Fruit fly (Drosophila melanogaster) whole organism, embryonic: ENCODE results near the gene IFT54.

Source experiments
- Atf3 ChIP-seq: fragments of 200-800 bp; sonication (Bioruptor generic); optimal IDR thresholded peaks from 3 replicates; lab custom pipeline; 2016; ENCODE audit warnings: missing biosample characterization, missing genetic modification characterization
- Bteb2 ChIP-seq: fragments of 200-800 bp; sonication (Bioruptor generic); optimal IDR thresholded peaks from 2 replicates; lab custom pipeline; 2016; ENCODE audit warnings: missing biosample characterization, missing genetic modification characterization
- CG10147 ChIP-seq: fragments of 200-800 bp; sonication (Bioruptor generic); optimal IDR thresholded peaks from 2 replicates; lab custom pipeline; 2019; ENCODE audit warnings: missing biosample characterization, mild to moderate bottlenecking, missing genetic modification characterization, moderate library complexity
- CG10274 ChIP-seq: fragments of 200-800 bp; sonication (Bioruptor generic); optimal IDR thresholded peaks from 3 replicates; lab custom pipeline; 2017; ENCODE audit warnings: missing biosample characterization, mild to moderate bottlenecking, missing genetic modification characterization
- CG10543 ChIP-seq: fragments of 200-800 bp; sonication (Bioruptor generic); optimal IDR thresholded peaks from 3 replicates; lab custom pipeline; 2017; ENCODE audit warnings: missing biosample characterization, mild to moderate bottlenecking, missing genetic modification characterization, moderate library complexity
- CG11085 ChIP-seq: fragments of 200-800 bp; sonication (Bioruptor generic); IDR thresholded peaks from 2 replicates; pipeline ENCODE4 v1.3.6; 2022; ENCODE audit warnings: missing biosample characterization, missing genetic modification characterization
- CG11398 ChIP-seq: fragments of 200-800 bp; sonication (Bioruptor generic); optimal IDR thresholded peaks from 2 replicates; lab custom pipeline; 2016; ENCODE audit warnings: missing biosample characterization, missing genetic modification characterization
- CG12236 ChIP-seq: fragments of 200-800 bp; sonication (Bioruptor generic); optimal IDR thresholded peaks from 2 replicates; lab custom pipeline; 2016; ENCODE audit warnings: missing biosample characterization, missing genetic modification characterization
- CG13123 ChIP-seq: fragments of 200-800 bp; sonication (Bioruptor generic); optimal IDR thresholded peaks from 2 replicates; lab custom pipeline; 2016; ENCODE audit warnings: missing biosample characterization, missing genetic modification characterization
- CG13894 ChIP-seq: fragments of 200-800 bp; sonication (Bioruptor generic); optimal IDR thresholded peaks from 3 replicates; lab custom pipeline; 2018; ENCODE audit warnings: missing biosample characterization, mild to moderate bottlenecking, missing genetic modification characterization, moderate library complexity
- CG14710 ChIP-seq: fragments of 200-800 bp; sonication (Bioruptor generic); optimal IDR thresholded peaks from 3 replicates; lab custom pipeline; 2019; ENCODE audit warnings: missing biosample characterization, mild to moderate bottlenecking, missing genetic modification characterization, moderate library complexity
- CG14965 ChIP-seq: fragments of 200-800 bp; sonication (Bioruptor generic); optimal IDR thresholded peaks from 2 replicates; lab custom pipeline; 2016; ENCODE audit warnings: missing biosample characterization, missing genetic modification characterization, borderline replicate concordance
- CG15011 ChIP-seq: fragments of 200-800 bp; sonication (Bioruptor generic); optimal IDR thresholded peaks from 3 replicates; lab custom pipeline; 2018; ENCODE audit warnings: missing biosample characterization, mild to moderate bottlenecking, missing genetic modification characterization
- CG1529 ChIP-seq: fragments of 200-800 bp; sonication (Bioruptor generic); optimal IDR thresholded peaks from 3 replicates; lab custom pipeline; 2018; ENCODE audit warnings: missing biosample characterization, missing genetic modification characterization
- CG15696 ChIP-seq: fragments of 200-800 bp; sonication (Bioruptor generic); optimal IDR thresholded peaks from 2 replicates; lab custom pipeline; 2019; ENCODE audit warnings: missing biosample characterization, mild to moderate bottlenecking, missing genetic modification characterization, moderate library complexity
- CG1792 ChIP-seq: fragments of 200-800 bp; sonication (Bioruptor generic); optimal IDR thresholded peaks from 2 replicates; lab custom pipeline; 2016; ENCODE audit warnings: missing biosample characterization, missing genetic modification characterization
- CG18476 ChIP-seq: fragments of 200-800 bp; sonication (Bioruptor generic); optimal IDR thresholded peaks from 2 replicates; lab custom pipeline; 2016; ENCODE audit warnings: missing biosample characterization, mild to moderate bottlenecking, missing genetic modification characterization
- CG31388 ChIP-seq: fragments of 200-800 bp; sonication (Bioruptor generic); optimal IDR thresholded peaks from 2 replicates; lab custom pipeline; 2016; ENCODE audit warnings: missing biosample characterization, missing genetic modification characterization
- CG31441 ChIP-seq: fragments of 200-800 bp; sonication (Bioruptor generic); IDR thresholded peaks from 2 replicates; pipeline ENCODE4 v1.3.6; 2022; ENCODE audit warnings: missing biosample characterization, missing genetic modification characterization
- CG3163 ChIP-seq: fragments of 200-800 bp; sonication (Bioruptor generic); optimal IDR thresholded peaks from 3 replicates; lab custom pipeline; 2016; ENCODE audit warnings: missing biosample characterization, missing genetic modification characterization
- CG4360 ChIP-seq: fragments of 200-800 bp; sonication (Bioruptor generic); IDR thresholded peaks from 2 replicates; pipeline ENCODE4 v1.3.6; 2022; ENCODE audit warnings: missing biosample characterization, missing genetic modification characterization
- CG4820 ChIP-seq: fragments of 200-800 bp; sonication (Bioruptor generic); optimal IDR thresholded peaks from 3 replicates; lab custom pipeline; 2016; ENCODE audit warnings: missing biosample characterization, missing genetic modification characterization
- CG5245 ChIP-seq: fragments of 200-800 bp; sonication (Bioruptor generic); optimal IDR thresholded peaks from 3 replicates; lab custom pipeline; 2016; ENCODE audit warnings: missing biosample characterization, missing genetic modification characterization
- CG7271 ChIP-seq: fragments of 200-800 bp; sonication (Bioruptor generic); optimal IDR thresholded peaks from 2 replicates; lab custom pipeline; 2018; ENCODE audit warnings: missing biosample characterization, mild to moderate bottlenecking, missing genetic modification characterization, moderate library complexity
- CG8290 ChIP-seq, 3 experiments: fragments of 200-800 bp; sonication (Bioruptor generic); optimal IDR thresholded peaks; 2 replicates each; lab custom pipeline; 2016 to 2019; ENCODE audit warnings: missing biosample characterization in 3 of 3, missing genetic modification characterization in 3 of 3, mild to moderate bottlenecking in 2 of 3, moderate library complexity in 1 of 3
- CG8478 ChIP-seq: fragments of >200 bp; optimal IDR thresholded peaks from 2 replicates; lab custom pipeline; 2018
- Chrac-16 ChIP-seq: fragments of 200-800 bp; sonication (Bioruptor generic); optimal IDR thresholded peaks from 3 replicates; lab custom pipeline; 2016; ENCODE audit warnings: missing biosample characterization, missing genetic modification characterization
- Dad ChIP-seq: fragments of 200-800 bp; sonication (Bioruptor generic); optimal IDR thresholded peaks from 3 replicates; lab custom pipeline; 2016; ENCODE audit warnings: missing biosample characterization, missing genetic modification characterization
- H2.0 ChIP-seq: fragments of 200-800 bp; sonication (Bioruptor generic); IDR thresholded peaks from 2 replicates; pipeline ENCODE4 v1.3.6; 2022; ENCODE audit warnings: missing biosample characterization, missing genetic modification characterization
- Hsf ChIP-seq: fragments of 200-800 bp; sonication (Bioruptor generic); optimal IDR thresholded peaks from 3 replicates; lab custom pipeline; 2016; ENCODE audit warnings: missing biosample characterization, missing genetic modification characterization
- Kr ChIP-seq: fragments of 200-800 bp; sonication (Bioruptor generic); optimal IDR thresholded peaks from 2 replicates; lab custom pipeline; 2017; ENCODE audit warnings: missing biosample characterization, mild to moderate bottlenecking, missing genetic modification characterization
- Lpt ChIP-seq: fragments of >200 bp; optimal IDR thresholded peaks from 2 replicates; lab custom pipeline; 2018; ENCODE audit warnings: missing biosample characterization, missing genetic modification characterization
- NK7.1 ChIP-seq: fragments of 200-800 bp; sonication (Bioruptor generic); optimal IDR thresholded peaks from 3 replicates; lab custom pipeline; 2016; ENCODE audit warnings: missing biosample characterization, missing genetic modification characterization
- Ptx1 ChIP-seq: fragments of 200-800 bp; sonication (Bioruptor generic); IDR thresholded peaks from 2 replicates; pipeline ENCODE4 v1.3.6; 2022; ENCODE audit warnings: missing biosample characterization, missing genetic modification characterization
- Trl ChIP-seq, 3 experiments: fragments of >200 bp in 2 of 3; fragments of 200-800 bp in 1 of 3; sonication (Bioruptor generic) in 1 of 3; optimal IDR thresholded peaks; 2 replicates in 1 of 3; 3 replicates in 2 of 3; lab custom pipeline; 2016 to 2017; ENCODE audit warnings: missing biosample characterization in 1 of 3, missing genetic modification characterization in 1 of 3
- bigmax ChIP-seq: fragments of 200-800 bp; sonication (Bioruptor generic); optimal IDR thresholded peaks from 2 replicates; lab custom pipeline; 2018; ENCODE audit warnings: missing biosample characterization, mild to moderate bottlenecking, missing genetic modification characterization
- dimm ChIP-seq: fragments of 200-800 bp; sonication (Bioruptor generic); IDR thresholded peaks from 2 replicates; pipeline ENCODE4 v1.3.6; 2022; ENCODE audit warnings: missing biosample characterization, missing genetic modification characterization
- dmrt11E ChIP-seq: fragments of 200-800 bp; sonication (Bioruptor generic); optimal IDR thresholded peaks from 3 replicates; lab custom pipeline; 2018; ENCODE audit warnings: missing biosample characterization, mild to moderate bottlenecking, missing genetic modification characterization, moderate library complexity
- ewg ChIP-seq: fragments of 200-800 bp; sonication (Bioruptor generic); optimal IDR thresholded peaks from 3 replicates; lab custom pipeline; 2017; ENCODE audit warnings: mild to moderate bottlenecking, missing biosample characterization, missing genetic modification reagents, missing genetic modification characterization
- ftz-f1 ChIP-seq: fragments of 200-800 bp; sonication (Bioruptor generic); optimal IDR thresholded peaks from 2 replicates; lab custom pipeline; 2016; ENCODE audit warnings: missing biosample characterization, missing genetic modification characterization
- gt ChIP-seq: fragments of 200-800 bp; sonication (Bioruptor generic); IDR thresholded peaks from 2 replicates; pipeline ENCODE4 v1.3.6; 2022; ENCODE audit warnings: missing biosample characterization, missing genetic modification characterization
- jumu ChIP-seq: fragments of 200-800 bp; sonication (Bioruptor generic); optimal IDR thresholded peaks from 3 replicates; lab custom pipeline; 2016; ENCODE audit warnings: missing biosample characterization, missing genetic modification characterization
- klu ChIP-seq: fragments of 200-800 bp; sonication (Bioruptor generic); IDR thresholded peaks from 2 replicates; pipeline ENCODE4 v1.3.6; 2022; ENCODE audit warnings: missing biosample characterization, missing genetic modification characterization
- luna ChIP-seq: fragments of 200-800 bp; sonication (Bioruptor generic); optimal IDR thresholded peaks from 2 replicates; lab custom pipeline; 2016; ENCODE audit warnings: missing biosample characterization, missing genetic modification characterization
- nerfin-2 ChIP-seq: fragments of 200-800 bp; sonication (Bioruptor generic); IDR thresholded peaks from 2 replicates; pipeline ENCODE4 v1.3.6; 2022; ENCODE audit warnings: missing biosample characterization, missing genetic modification characterization; ENCODE audit not compliant: partially characterized antibody
- nmo ChIP-seq: fragments of 200-800 bp; sonication (Bioruptor generic); optimal IDR thresholded peaks from 2 replicates; lab custom pipeline; 2018; ENCODE audit warnings: missing biosample characterization, mild to moderate bottlenecking, missing genetic modification characterization, moderate library complexity
- pita ChIP-seq: fragments of 200-800 bp; sonication (Bioruptor generic); optimal IDR thresholded peaks from 2 replicates; lab custom pipeline; 2017; ENCODE audit warnings: missing biosample characterization, mild to moderate bottlenecking, missing genetic modification characterization
- stwl ChIP-seq: fragments of 200-800 bp; sonication (Bioruptor generic); optimal IDR thresholded peaks from 3 replicates; lab custom pipeline; 2018; ENCODE audit warnings: missing biosample characterization, mild to moderate bottlenecking, missing genetic modification characterization, moderate library complexity
- tio ChIP-seq: fragments of 200-800 bp; sonication (Bioruptor generic); optimal IDR thresholded peaks from 2 replicates; lab custom pipeline; 2017; ENCODE audit warnings: missing biosample characterization, missing genetic modification characterization, inconsistent platforms
- ttk ChIP-seq: fragments of 200-800 bp; sonication (Bioruptor generic); IDR thresholded peaks from 2 replicates; pipeline ENCODE4 v2.1.2; 2022; ENCODE audit warnings: missing biosample characterization, missing genetic modification characterization
- twi ChIP-seq: fragments of 200-800 bp; optimal IDR thresholded peaks from 2 replicates; lab custom pipeline; 2019; ENCODE audit warnings: missing biosample characterization, mild to moderate bottlenecking, missing genetic modification characterization, moderate library complexity
- unc-4 ChIP-seq: fragments of 200-800 bp; sonication (Bioruptor generic); IDR thresholded peaks from 2 replicates; pipeline ENCODE4 v1.3.6; 2022; ENCODE audit warnings: missing biosample characterization, missing genetic modification characterization; ENCODE audit not compliant: partially characterized antibody

IFT54 gene

dm6 chr3R:14308801-14309217, 6.6 kb downstream of the IFT54 start, which contains the start of gene Polr2I (continued):
- TF ChIP-seq Lpt (GFP tag; lab: Kevin White, UChicago), result no peak
- no peak for TF ChIP-seq CG10543
- no peak for TF ChIP-seq CG12236 (GFP tag; lab: Kevin White, UChicago)
- no peak for TF ChIP-seq Dad
- no peak for TF ChIP-seq NK7.1 (GFP tag; lab: Kevin White, UChicago)
- peak; percentile 59 for TF ChIP-seq CG31441 (GFP tag; lab: Robert Waterston, UW)
- TF ChIP-seq CG15011 (GFP tag; lab: Kevin White, UChicago), result no peak
- peak; percentile 31 for TF ChIP-seq CG4820 (GFP tag; lab: Kevin White, UChicago)
- TF ChIP-seq CG1792 (GFP tag; lab: Kevin White, UChicago), result no peak
- TF ChIP-seq Chrac-16 (GFP tag; lab: Kevin White, UChicago), result peak; percentile 39
- TF ChIP-seq CG18476, result no peak
- TF ChIP-seq H2.0 (GFP tag; lab: Robert Waterston, UW), result peak; percentile 20; the same call in 1 of the 2 replicates
- no peak for TF ChIP-seq ftz-f1 (GFP tag; lab: Kevin White, UChicago)
- no peak for TF ChIP-seq Atf3 (GFP tag; lab: Kevin White, UChicago)
- peak; percentile 47; the same call in 1 of the 2 replicates for TF ChIP-seq Ptx1 (GFP tag; lab: Robert Waterston, UW)
- TF ChIP-seq twi, result peak; percentile 15
- peak; percentile 14 for TF ChIP-seq stwl
- TF ChIP-seq Bteb2, result no peak
- no peak for TF ChIP-seq bigmax
- TF ChIP-seq dmrt11E (tag; lab: Kevin White, UChicago), result peak; percentile 44
- TF ChIP-seq CG7271 (tag; lab: Kevin White, UChicago), result no peak
- TF ChIP-seq Kr (GFP tag; lab: Kevin White, UChicago), result no peak
- TF ChIP-seq jumu (GFP tag; lab: Kevin White, UChicago), result no peak
- TF ChIP-seq CG14965, result no peak
- TF ChIP-seq CG10274 (GFP tag; lab: Kevin White, UChicago), result no peak
- no peak for TF ChIP-seq CG13894 (tag; lab: Kevin White, UChicago)
- TF ChIP-seq CG3163 (GFP tag; lab: Kevin White, UChicago), result no peak
- TF ChIP-seq ewg (GFP tag; lab: Kevin White, UChicago), result no peak
- no peak for TF ChIP-seq luna (GFP tag; lab: Kevin White, UChicago)
- no peak for TF ChIP-seq CG11398
- no peak for TF ChIP-seq CG11085 (GFP tag; lab: Robert Waterston, UW)
- no peak for TF ChIP-seq CG4360 (GFP tag; lab: Robert Waterston, UW)
- TF ChIP-seq CG15696 (tag; lab: Kevin White, UChicago), result peak; percentile 26
- no peak for TF ChIP-seq CG8478
- TF ChIP-seq nmo (GFP tag; lab: Kevin White, UChicago), result peak; percentile 72
- no peak for TF ChIP-seq CG13123
- peak; percentile 65 for TF ChIP-seq CG14710 (tag; lab: Kevin White, UChicago)
- TF ChIP-seq Hsf, result peak; percentile 13
- TF ChIP-seq pita (GFP tag; lab: Kevin White, UChicago), result no peak
- no peak for TF ChIP-seq Trl (optimal IDR thresholded peaks at IDR 0.05; lab: Kevin White, UChicago)
- TF ChIP-seq Trl (GFP tag; optimal IDR thresholded peaks at IDR 0.05; lab: Kevin White, UChicago), result no peak
- TF ChIP-seq CG5245 (GFP tag; lab: Kevin White, UChicago), result no peak
- no peak for TF ChIP-seq CG8290 (GFP tag; optimal IDR thresholded peaks at IDR 0.05; lab: Kevin White, UChicago)
- TF ChIP-seq CG8290 (tag; optimal IDR thresholded peaks at IDR 0.05; lab: Kevin White, UChicago), result no peak
- no peak for TF ChIP-seq gt (GFP tag; lab: Robert Waterston, UW)
- TF ChIP-seq CG10147 (GFP tag; lab: Kevin White, UChicago), result no peak
- no peak for TF ChIP-seq CG31388 (GFP tag; lab: Kevin White, UChicago)
- TF ChIP-seq tio (GFP tag; lab: Kevin White, UChicago), result no peak
- no peak for TF ChIP-seq dimm
- TF ChIP-seq nerfin-2, result no peak
- no peak for TF ChIP-seq ttk (GFP tag; lab: Robert Waterston, UW)
- TF ChIP-seq klu (GFP tag; lab: Robert Waterston, UW), result no peak
- no peak for TF ChIP-seq unc-4 (GFP tag; lab: Robert Waterston, UW)
- no peak for TF ChIP-seq CG1529 (GFP tag; lab: Kevin White, UChicago)
